Worm (Caenorhabditis elegans) whole organism, L2 larva: ENCODE measurements around the gene tdp-1.

ENCODE experiments used
- lin-39 ChIP-seq: fragments of 150-350 bp; optimal IDR thresholded peaks from 2 replicates; lab custom pipeline; 2014; ENCODE audit warnings: missing biosample characterization, missing genetic modification reagents, missing genetic modification characterization
- mab-5 ChIP-seq: fragments of 150-350 bp; optimal IDR thresholded peaks from 2 replicates; lab custom pipeline; 2014; ENCODE audit warnings: missing biosample characterization, missing genetic modification characterization

DNA sequence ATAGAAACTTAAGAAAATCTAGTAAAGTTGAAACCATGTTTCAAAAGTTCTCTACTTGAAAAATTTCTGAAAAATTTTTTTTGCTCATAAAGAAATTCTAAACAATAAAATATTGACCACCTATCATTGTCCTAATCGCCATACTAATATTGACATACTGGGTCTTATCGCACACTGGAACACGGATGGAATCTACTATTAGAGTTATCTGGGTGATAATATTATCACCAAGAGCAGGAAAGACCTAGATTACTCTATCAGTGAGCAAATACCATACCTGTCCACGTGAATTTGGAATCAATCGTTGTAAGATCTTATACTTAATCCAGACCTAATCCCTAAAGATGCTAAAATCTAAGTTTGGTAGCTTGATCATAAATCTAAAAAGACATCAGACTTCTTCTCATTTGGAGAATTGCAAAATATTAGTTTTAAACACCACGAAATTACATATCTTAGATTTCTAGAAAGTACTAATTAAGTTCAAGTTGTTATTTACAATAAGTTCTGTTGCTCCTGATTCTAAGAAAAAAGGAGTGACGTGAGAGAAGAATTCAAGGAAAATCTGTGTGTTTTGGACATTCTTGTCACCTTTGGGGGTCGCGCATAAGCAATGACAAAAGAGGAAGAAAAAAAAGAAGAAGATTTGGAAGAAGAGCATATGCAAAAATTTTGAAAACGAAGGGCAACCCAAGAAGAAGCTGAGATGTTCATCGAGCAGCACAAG lies 12.5 kb downstream of the tdp-1 start:
- TF ChIP-seq mab-5 (tag; lab: Kevin White, UChicago) (no peak), lin-39 (tag; lab: Kevin White, UChicago) (no peak)
